Worm (Caenorhabditis elegans): Measurements from ENCODE around the gene ape-1.

ape-1 gene

DNA sequence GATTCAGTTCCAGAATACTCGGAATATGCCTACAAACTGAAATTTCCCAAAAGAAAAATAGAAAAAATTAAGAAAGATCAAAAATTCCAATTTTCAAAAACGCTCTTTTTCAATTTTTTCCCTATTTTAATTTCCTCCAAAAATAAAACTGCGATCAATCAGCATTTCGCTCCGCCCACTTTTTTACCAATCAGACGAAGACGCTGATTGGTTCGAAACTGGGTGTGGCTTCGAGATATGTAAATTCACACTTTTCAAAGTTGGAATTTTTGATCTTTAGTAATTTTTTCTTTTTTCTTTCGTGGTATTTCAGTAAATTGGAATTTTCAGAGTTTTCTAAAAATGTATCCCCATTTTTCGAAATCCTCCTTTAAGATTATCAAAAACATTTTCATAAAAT lies 1.3 kb downstream of the ape-1 start:
- no peak for TF ChIP-seq sptf-1 (tag; optimal IDR thresholded peaks at IDR 0.05)
- TF ChIP-seq ztf-11 (tag; optimal IDR thresholded peaks at IDR 0.05), result no peak
- no peak for TF ChIP-seq nhr-28 (tag; optimal IDR thresholded peaks at IDR 0.05)
- TF ChIP-seq lsy-2 (tag; optimal IDR thresholded peaks at IDR 0.05), result no peak
- no peak for TF ChIP-seq pha-4 (tag; optimal IDR thresholded peaks at IDR 0.05)
- no peak for TF ChIP-seq lin-32 (GFP tag; optimal IDR thresholded peaks at IDR 0.05)
- TF ChIP-seq mab-5 (tag; optimal IDR thresholded peaks at IDR 0.05), result no peak
- no peak for TF ChIP-seq elt-3 (tag; optimal IDR thresholded peaks at IDR 0.05)

DNA sequence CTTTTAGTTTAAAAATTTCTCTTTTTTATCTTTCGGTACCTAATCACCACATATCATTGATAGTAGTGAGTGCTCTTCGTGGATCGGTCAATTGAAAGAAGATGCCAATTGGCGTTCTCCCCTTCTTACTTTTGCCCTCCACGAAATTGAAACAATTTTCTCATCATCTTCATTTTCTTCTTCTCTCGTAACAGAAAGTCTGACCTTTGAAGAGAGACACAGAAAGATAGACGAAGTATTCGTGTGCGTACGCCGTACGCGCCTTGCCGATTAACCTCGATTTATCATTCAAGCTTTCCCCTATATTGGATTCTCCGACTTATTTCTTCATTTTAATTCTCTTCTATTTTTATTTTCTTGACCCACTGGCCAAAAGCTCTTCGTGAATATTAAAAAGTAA lies 1.8 kb downstream of the ape-1 start:
- TF ChIP-seq ztf-11 (tag; optimal IDR thresholded peaks at IDR 0.05), result no peak
- peak; percentile 76 for TF ChIP-seq hlh-1 (tag; optimal IDR thresholded peaks at IDR 0.05)
- TF ChIP-seq drap-1 (GFP tag; optimal IDR thresholded peaks at IDR 0.05), result no peak
- TF ChIP-seq ceh-39 (tag; optimal IDR thresholded peaks at IDR 0.05), result no peak
- TF ChIP-seq unc-120 (tag; optimal IDR thresholded peaks at IDR 0.05; ENCODE audit: poor library complexity, severe bottlenecking), result peak; percentile 60
- no peak for TF ChIP-seq nhr-28 (tag; optimal IDR thresholded peaks at IDR 0.05)
- TF ChIP-seq unc-39 (tag; optimal IDR thresholded peaks at IDR 0.05), result no peak
- TF ChIP-seq unc-62 (GFP tag; optimal IDR thresholded peaks at IDR 0.05), result no peak

DNA sequence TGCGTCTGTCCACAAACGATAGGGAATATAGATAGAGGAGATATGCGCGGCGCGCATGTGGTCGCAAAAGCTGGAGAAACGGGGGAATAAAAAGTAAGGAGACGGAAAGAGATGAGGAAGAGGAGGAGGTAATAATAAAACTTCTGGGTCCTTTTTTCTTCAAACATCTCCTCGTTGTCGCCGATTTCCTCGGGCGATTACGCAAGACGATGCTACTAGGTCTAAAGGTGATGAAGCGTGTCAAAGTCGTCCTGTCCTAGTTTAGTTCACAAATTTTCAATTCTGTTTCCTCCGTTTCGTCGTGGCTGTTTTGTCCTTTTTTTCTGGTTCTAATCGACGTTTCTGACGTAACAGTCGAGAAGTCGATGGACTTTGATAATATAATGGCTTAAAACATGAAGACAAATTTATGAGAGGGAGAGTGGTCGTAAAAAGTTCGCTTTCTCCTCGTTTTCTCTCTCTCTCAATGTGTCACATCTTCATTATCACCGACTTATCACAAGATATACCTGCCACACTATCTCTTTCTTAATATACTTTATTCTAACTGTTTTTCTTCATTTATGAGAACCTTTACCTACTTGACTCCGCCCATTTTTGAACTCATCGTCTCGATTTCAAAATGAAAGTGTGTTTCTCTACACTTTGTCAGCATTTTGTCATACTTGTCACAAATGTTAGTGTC lies 4.9 kb downstream of the ape-1 start:
- TF ChIP-seq snpc-4 (tag; optimal IDR thresholded peaks at IDR 0.05) (no peak), mls-2 (tag; optimal IDR thresholded peaks at IDR 0.05) (no peak), ztf-11 (tag; optimal IDR thresholded peaks at IDR 0.05) (no peak), zip-8 (tag; optimal IDR thresholded peaks at IDR 0.05) (peak; percentile 42), ceh-43 (GFP tag; optimal IDR thresholded peaks at IDR 0.05) (no peak), ceh-39 (tag; optimal IDR thresholded peaks at IDR 0.05) (no peak), ces-1 (GFP tag; optimal IDR thresholded peaks at IDR 0.05) (no peak), unc-62 (GFP tag; optimal IDR thresholded peaks at IDR 0.05) (peak; percentile 46), flh-1 (GFP tag; optimal IDR thresholded peaks at IDR 0.05) (no peak), hlh-1 (tag; optimal IDR thresholded peaks at IDR 0.05) (no peak), ham-2 (GFP tag; optimal IDR thresholded peaks at IDR 0.05) (peak; percentile 49), nhr-76 (tag; optimal IDR thresholded peaks at IDR 0.05) (no peak), bed-3 (GFP tag; optimal IDR thresholded peaks at IDR 0.05) (no peak), lin-13 (tag; optimal IDR thresholded peaks at IDR 0.05) (no peak), blmp-1 (tag; optimal IDR thresholded peaks at IDR 0.05) (peak; percentile 25), nhr-2 (tag; optimal IDR thresholded peaks at IDR 0.05) (no peak), tbx-8 (GFP tag; optimal IDR thresholded peaks at IDR 0.05) (no peak), sptf-1 (tag; optimal IDR thresholded peaks at IDR 0.05) (no peak), unc-120 (tag; optimal IDR thresholded peaks at IDR 0.05; ENCODE audit: poor library complexity, severe bottlenecking) (no peak), lin-32 (GFP tag; optimal IDR thresholded peaks at IDR 0.05) (no peak), M03D4.4 (tag; optimal IDR thresholded peaks at IDR 0.05) (no peak), unc-39 (tag; optimal IDR thresholded peaks at IDR 0.05) (no peak), lsy-2 (tag; optimal IDR thresholded peaks at IDR 0.05) (no peak)

DNA sequence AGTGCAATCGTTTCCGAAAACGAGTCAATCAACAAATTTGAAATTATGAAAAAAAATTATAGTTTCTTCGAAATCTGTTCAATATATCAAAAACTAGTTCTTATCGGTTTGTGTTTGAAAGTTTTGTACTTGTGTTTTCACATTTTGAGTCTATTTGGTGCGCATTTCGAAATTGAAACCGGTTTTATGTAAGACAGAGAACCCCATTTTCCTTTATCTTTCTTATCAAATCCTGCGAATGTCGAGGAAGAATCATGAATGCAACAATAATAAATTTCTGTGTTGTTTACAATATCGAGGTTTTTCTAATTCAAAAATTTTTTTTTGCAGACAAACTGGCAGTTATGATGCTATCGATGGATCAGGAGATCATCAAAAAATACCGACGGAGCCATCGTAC lies 7.1 kb downstream of the ape-1 start:
- TF ChIP-seq ceh-83 (GFP tag; optimal IDR thresholded peaks at IDR 0.05) (no peak), tbx-8 (GFP tag; optimal IDR thresholded peaks at IDR 0.05) (no peak), mls-2 (tag; optimal IDR thresholded peaks at IDR 0.05) (no peak), M03D4.4 (tag; optimal IDR thresholded peaks at IDR 0.05) (no peak), snpc-4 (tag; optimal IDR thresholded peaks at IDR 0.05) (no peak), nhr-28 (tag; optimal IDR thresholded peaks at IDR 0.05) (no peak), drap-1 (GFP tag; optimal IDR thresholded peaks at IDR 0.05) (no peak), bed-3 (GFP tag; optimal IDR thresholded peaks at IDR 0.05) (no peak), lin-32 (GFP tag; optimal IDR thresholded peaks at IDR 0.05) (no peak), nhr-76 (tag; optimal IDR thresholded peaks at IDR 0.05) (no peak), nhr-12 (tag; optimal IDR thresholded peaks at IDR 0.05) (no peak), nhr-2 (tag; optimal IDR thresholded peaks at IDR 0.05) (no peak)

DNA sequence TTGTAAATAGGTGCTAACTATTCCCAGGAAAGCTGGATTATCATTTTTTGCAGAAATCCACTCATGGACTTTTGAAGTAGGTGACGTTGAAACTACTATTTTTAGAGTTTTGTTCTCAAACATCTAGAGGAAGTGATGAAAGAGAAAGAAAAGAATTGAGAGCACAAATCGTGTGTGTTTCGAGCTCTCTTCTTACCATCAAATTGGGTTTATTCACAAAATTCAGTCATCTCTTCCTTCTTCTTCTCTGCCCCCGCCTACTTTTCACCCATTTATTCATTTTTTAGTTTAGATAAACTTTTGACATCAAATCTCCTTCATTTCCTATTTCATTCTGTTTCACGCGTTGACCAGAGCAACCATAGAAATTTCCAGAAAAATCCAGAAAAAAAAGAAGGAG lies 11.1 kb downstream of the ape-1 start, which contains the start of gene W05E10.2:
W05E10.2 (plus strand) TSS at position 301 of the 400 bp plus-strand sequence.
- no peak for TF ChIP-seq flh-1 (GFP tag; optimal IDR thresholded peaks at IDR 0.05)
- no peak for TF ChIP-seq sptf-1 (tag; optimal IDR thresholded peaks at IDR 0.05)
- no peak for TF ChIP-seq mep-1 (tag; optimal IDR thresholded peaks at IDR 0.05)
- no peak for TF ChIP-seq snpc-4 (tag; optimal IDR thresholded peaks at IDR 0.05)
- TF ChIP-seq blmp-1 (tag; optimal IDR thresholded peaks at IDR 0.05), result no peak
- no peak for TF ChIP-seq unc-120 (tag; optimal IDR thresholded peaks at IDR 0.05; ENCODE audit: poor library complexity, severe bottlenecking)
- TF ChIP-seq elt-3 (tag; optimal IDR thresholded peaks at IDR 0.05), result no peak
- TF ChIP-seq ces-1 (GFP tag; optimal IDR thresholded peaks at IDR 0.05), result peak; percentile 33
